Worm (Caenorhabditis elegans) whole organism, L3 larva: Measurements from ENCODE around the gene T10H4.13.
A peak's percentile ranks its signal among the peaks of the same experiment; 100 is the strongest.

ENCODE experiments used
- R02D3.7 ChIP-seq: fragments of 150-350 bp; optimal IDR thresholded peaks from 2 replicates; lab custom pipeline; 2014; ENCODE audit warnings: missing biosample characterization, missing genetic modification characterization
- aly-2 ChIP-seq: fragments of 150-350 bp; optimal IDR thresholded peaks from 2 replicates; lab custom pipeline; 2014; ENCODE audit warnings: missing biosample characterization, missing genetic modification characterization
- ama-1 ChIP-seq: fragments of 150-350 bp; optimal IDR thresholded peaks from 2 replicates; lab custom pipeline; 2018
- ceh-82 ChIP-seq: fragments of 150-350 bp; optimal IDR thresholded peaks from 2 replicates; lab custom pipeline; 2014; ENCODE audit warnings: missing biosample characterization, missing genetic modification characterization
- ceh-9 ChIP-seq: sonication (generic microtip); optimal IDR thresholded peaks from 2 replicates; lab custom pipeline; 2018; ENCODE audit warnings: missing biosample characterization, missing genetic modification characterization
- daf-12 ChIP-seq: fragments of 150-350 bp; optimal IDR thresholded peaks from 2 replicates; lab custom pipeline; 2014; ENCODE audit warnings: missing biosample characterization, missing genetic modification reagents, missing genetic modification characterization
- egl-27 ChIP-seq: sonication (generic microtip); optimal IDR thresholded peaks from 4 replicates; lab custom pipeline; 2017; ENCODE audit warnings: missing biosample characterization, missing genetic modification reagents, missing genetic modification characterization
- egl-5 ChIP-seq: fragments of 150-350 bp; optimal IDR thresholded peaks from 2 replicates; lab custom pipeline; 2017; ENCODE audit warnings: missing biosample characterization, missing genetic modification reagents, missing genetic modification characterization, inconsistent platforms
- elt-1 ChIP-seq: fragments of 150-350 bp; optimal IDR thresholded peaks from 2 replicates; lab custom pipeline; 2014; ENCODE audit warnings: missing biosample characterization, missing genetic modification characterization
- elt-2 ChIP-seq: sonication (generic microtip); optimal IDR thresholded peaks from 2 replicates; lab custom pipeline; 2016; ENCODE audit warnings: missing genetic modification reagents, mild to moderate bottlenecking, missing genetic modification characterization, missing compliant biosample characterization
- eor-1 ChIP-seq, 2 experiments: fragments of 150-350 bp; optimal IDR thresholded peaks; 2 replicates each; lab custom pipeline; 2014 to 2018; ENCODE audit warnings: missing biosample characterization in 2 of 2, missing genetic modification characterization in 2 of 2
- fkh-10 ChIP-seq: sonication (generic microtip); optimal IDR thresholded peaks from 2 replicates; lab custom pipeline; 2017; ENCODE audit warnings: missing biosample characterization, missing genetic modification reagents, missing genetic modification characterization
- fkh-2 ChIP-seq: fragments of 150-350 bp; optimal IDR thresholded peaks from 2 replicates; lab custom pipeline; 2014; ENCODE audit warnings: missing biosample characterization, missing genetic modification reagents, missing genetic modification characterization
- hmg-11 ChIP-seq: sonication (generic microtip); optimal IDR thresholded peaks from 2 replicates; lab custom pipeline; 2016; ENCODE audit warnings: missing genetic modification characterization, missing compliant biosample characterization
- lin-39 ChIP-seq: fragments of 150-350 bp; optimal IDR thresholded peaks from 2 replicates; lab custom pipeline; 2018; ENCODE audit warnings: missing biosample characterization, missing genetic modification reagents, missing genetic modification characterization
- lsy-12 ChIP-seq: sonication (generic microtip); optimal IDR thresholded peaks from 2 replicates; lab custom pipeline; 2016; ENCODE audit warnings: mild to moderate bottlenecking, missing genetic modification characterization, missing compliant biosample characterization
- mml-1 ChIP-seq: fragments of 150-350 bp; sonication (generic microtip); optimal IDR thresholded peaks from 3 replicates; lab custom pipeline; 2014; ENCODE audit warnings: missing biosample characterization, missing genetic modification characterization
- nfya-1 ChIP-seq: sonication (generic microtip); optimal IDR thresholded peaks from 2 replicates; lab custom pipeline; 2017; ENCODE audit warnings: missing genetic modification characterization, mild to moderate bottlenecking, missing compliant biosample characterization, antibody characterized with exemption, moderate library complexity; ENCODE audit not compliant: insufficient read depth
- nhr-11 ChIP-seq: fragments of 150-350 bp; optimal IDR thresholded peaks from 2 replicates; lab custom pipeline; 2014; ENCODE audit warnings: missing biosample characterization, missing genetic modification characterization
- nhr-12 ChIP-seq: fragments of 150-350 bp; optimal IDR thresholded peaks from 2 replicates; lab custom pipeline; 2014; ENCODE audit warnings: missing biosample characterization, missing genetic modification characterization
- nhr-23 ChIP-seq: fragments of 150-350 bp; optimal IDR thresholded peaks from 2 replicates; lab custom pipeline; 2014; ENCODE audit warnings: missing biosample characterization, missing genetic modification reagents, missing genetic modification characterization
- nhr-25 ChIP-seq: sonication (generic microtip); optimal IDR thresholded peaks from 2 replicates; lab custom pipeline; 2017; ENCODE audit warnings: missing biosample characterization, missing genetic modification characterization
- nhr-28 ChIP-seq: fragments of 150-350 bp; optimal IDR thresholded peaks from 2 replicates; lab custom pipeline; 2014; ENCODE audit warnings: missing biosample characterization, missing genetic modification characterization
- nhr-43 ChIP-seq: sonication (generic microtip); optimal IDR thresholded peaks from 2 replicates; lab custom pipeline; 2016; ENCODE audit warnings: mild to moderate bottlenecking, missing genetic modification characterization, missing compliant biosample characterization; ENCODE audit not compliant: poor library complexity, severe bottlenecking
- nhr-67 ChIP-seq: fragments of 150-350 bp; optimal IDR thresholded peaks from 2 replicates; lab custom pipeline; 2014; ENCODE audit warnings: missing biosample characterization, missing genetic modification characterization
- nhr-76 ChIP-seq: fragments of 150-350 bp; sonication (generic microtip); optimal IDR thresholded peaks from 5 replicates; lab custom pipeline; 2014; ENCODE audit warnings: missing biosample characterization, missing genetic modification characterization
- nhr-77 ChIP-seq: fragments of 150-350 bp; optimal IDR thresholded peaks from 2 replicates; lab custom pipeline; 2014; ENCODE audit warnings: missing biosample characterization, missing genetic modification characterization
- pha-4 ChIP-seq: fragments of 150-350 bp; optimal IDR thresholded peaks from 2 replicates; lab custom pipeline; 2014; ENCODE audit warnings: missing biosample characterization, missing genetic modification reagents, missing genetic modification characterization
- pqm-1 ChIP-seq: fragments of 150-350 bp; optimal IDR thresholded peaks from 2 replicates; lab custom pipeline; 2017; ENCODE audit warnings: missing biosample characterization, missing genetic modification characterization, inconsistent platforms
- sea-2 ChIP-seq: fragments of 150-350 bp; sonication (generic microtip); optimal IDR thresholded peaks from 4 replicates; lab custom pipeline; 2014; ENCODE audit warnings: missing biosample characterization, missing genetic modification reagents, missing genetic modification characterization
- skn-1 ChIP-seq: fragments of 150-350 bp; optimal IDR thresholded peaks from 2 replicates; lab custom pipeline; 2014; ENCODE audit warnings: missing biosample characterization, missing genetic modification characterization
- snpc-4 ChIP-seq: fragments of 150-350 bp; optimal IDR thresholded peaks from 2 replicates; lab custom pipeline; 2014; ENCODE audit warnings: missing biosample characterization, missing genetic modification characterization
- tbx-2 ChIP-seq: sonication (generic microtip); optimal IDR thresholded peaks from 2 replicates; lab custom pipeline; 2016; ENCODE audit warnings: mild to moderate bottlenecking, missing genetic modification characterization, missing compliant biosample characterization
- unc-39 ChIP-seq: sonication (generic microtip); optimal IDR thresholded peaks from 4 replicates; lab custom pipeline; 2017; ENCODE audit warnings: missing biosample characterization, missing genetic modification characterization
- ztf-11 ChIP-seq: fragments of 150-350 bp; optimal IDR thresholded peaks from 2 replicates; lab custom pipeline; 2014; ENCODE audit warnings: missing biosample characterization, missing genetic modification characterization
- ztf-4 ChIP-seq: fragments of 150-350 bp; optimal IDR thresholded peaks from 2 replicates; lab custom pipeline; 2014; ENCODE audit warnings: missing biosample characterization, missing genetic modification characterization

Gene T10H4.13

DNA sequence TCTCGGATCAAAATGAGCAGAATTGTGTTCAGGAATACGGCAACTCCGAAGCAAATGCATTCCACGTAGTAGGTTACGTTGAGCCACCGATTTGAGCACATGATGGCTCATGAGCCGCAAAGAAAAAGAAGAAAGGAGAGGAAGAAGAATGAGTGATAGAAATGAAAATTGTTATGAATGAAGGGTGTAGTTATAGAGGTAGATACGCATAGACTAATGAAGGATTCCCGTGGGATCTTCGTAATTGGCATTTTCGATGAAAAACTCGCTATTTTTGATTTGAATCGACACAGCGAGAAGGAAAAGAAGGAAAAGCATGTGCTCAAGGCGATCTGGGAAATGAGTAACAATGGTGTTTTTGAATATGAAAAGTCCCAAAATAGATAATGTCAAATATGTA lies 26.6 kb upstream of the T10H4.13 start, which contains the start of gene str-96:
str-96 (minus strand) TSS at position 101 of the 400 bp plus-strand sequence.
- TF ChIP-seq nhr-67 (tag; lab: Kevin White, UChicago) (no peak), nhr-28 (tag; lab: Kevin White, UChicago) (no peak), ceh-9 (tag; lab: Kevin White, UChicago) (no peak), fkh-2 (tag; lab: Kevin White, UChicago) (no peak), sea-2 (no peak), elt-1 (no peak)

DNA sequence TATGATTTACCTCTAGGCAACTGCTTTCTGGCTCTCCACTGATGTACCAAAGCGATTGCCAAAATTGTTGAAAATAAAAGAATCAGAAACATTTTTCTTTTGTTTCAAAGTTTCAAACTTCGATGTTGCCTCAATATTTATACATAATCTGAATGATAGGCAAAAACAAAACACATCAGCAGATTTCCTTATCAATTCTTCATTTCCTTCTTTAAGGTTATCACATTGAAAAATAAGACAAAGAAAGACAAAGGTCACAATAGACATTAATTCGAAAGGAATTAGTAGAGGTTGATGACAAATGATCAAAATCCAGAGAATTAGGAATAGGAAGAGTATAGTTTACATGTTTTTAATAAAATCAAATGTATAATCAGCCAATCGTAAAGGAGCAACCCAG lies 23.7 kb upstream of the T10H4.13 start, which contains the start of gene cyp-34A2:
cyp-34A2 (minus strand) TSS at position 101 of the 400 bp plus-strand sequence.
- TF ChIP-seq nhr-77 (tag; lab: Kevin White, UChicago) (no peak), skn-1 (no peak), pqm-1 (tag; lab: Kevin White, UChicago) (peak; percentile 0), fkh-10 (no peak)
- TF ChIP-seq, all 47 proteins: peak for 1

ce11 chrV:15287856-15288255 lies 20.6 kb upstream of the T10H4.13 start, which contains the start of gene cyp-34A1:
Gene cyp-34A1 (minus strand): TSS chrV:15287956.
- peak; percentile 19 for TF ChIP-seq nhr-25
- TF ChIP-seq lin-39 (tag; lab: Kevin White, UChicago), result no peak

ce11 chrV:15285984-15286383 lies 18.7 kb upstream of the T10H4.13 start:
- TF ChIP-seq nhr-25 (peak; percentile 74), aly-2 (tag; lab: Kevin White, UChicago) (no peak)

ce11 chrV:15281279-15281949 lies 14.1 kb upstream of the T10H4.13 start, which contains the start of the genes srw-19 and srx-51:
Gene srw-19 (minus strand): TSS chrV:15281379.
Gene srx-51 (plus strand): TSS chrV:15281899.
- TF ChIP-seq ztf-11 (tag; lab: Kevin White, UChicago) (no peak), lsy-12 (tag; lab: Kevin White, UChicago) (no peak), pqm-1 (tag; lab: Kevin White, UChicago) (no peak)

ce11 chrV:15276915-15277314 lies 9.6 kb upstream of the T10H4.13 start, which contains the start of gene srw-17:
Gene srw-17 (minus strand): TSS chrV:15277015.
- TF ChIP-seq pha-4 (tag; lab: Kevin White, UChicago) (no peak), ceh-82 (no peak), nhr-43 (tag; lab: Kevin White, UChicago) (no peak), nhr-23 (tag; lab: Kevin White, UChicago) (no peak), nhr-28 (tag; lab: Kevin White, UChicago) (no peak), nhr-76 (tag; lab: Kevin White, UChicago) (no peak), hmg-11 (tag; lab: Kevin White, UChicago) (no peak), unc-39 (tag; lab: Kevin White, UChicago) (no peak), egl-27 (no peak), ztf-4 (tag; lab: Kevin White, UChicago) (no peak), sea-2 (no peak), daf-12 (tag; lab: Kevin White, UChicago) (no peak), R02D3.7 (tag; lab: Kevin White, UChicago) (no peak), ceh-9 (tag; lab: Kevin White, UChicago) (no peak), elt-2 (tag; lab: Kevin White, UChicago) (no peak), nhr-12 (tag; lab: Kevin White, UChicago) (no peak), nhr-11 (tag; lab: Kevin White, UChicago) (no peak), lin-39 (tag; lab: Kevin White, UChicago) (no peak), eor-1 (tag; optimal IDR thresholded peaks at IDR 0.05; lab: Kevin White, UChicago) (no peak)

DNA sequence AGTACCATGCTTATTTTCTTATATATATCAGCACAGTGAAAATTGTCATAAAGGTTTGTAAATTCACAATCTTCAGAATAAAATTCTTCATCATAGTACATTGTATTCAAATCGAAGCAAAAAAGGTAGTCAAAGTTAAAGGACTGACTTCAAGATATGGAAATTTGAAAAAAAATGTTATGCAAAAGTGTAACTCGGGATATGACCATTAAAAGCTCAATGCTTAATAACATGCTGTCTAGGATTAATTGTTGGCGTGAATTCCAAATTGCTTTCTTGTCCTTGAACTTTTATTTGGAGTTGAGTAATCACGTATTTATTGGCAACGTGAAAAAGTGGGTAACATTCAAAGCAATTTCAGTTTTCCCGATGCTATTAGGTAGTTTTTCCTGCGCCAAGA lies 7.5 kb upstream of the T10H4.13 start, which contains the start of gene srw-16:
srw-16 (minus strand) TSS at position 101 of the 400 bp plus-strand sequence.
- TF ChIP-seq R02D3.7 (tag; lab: Kevin White, UChicago), result no peak
- TF ChIP-seq snpc-4 (tag; lab: Kevin White, UChicago), result no peak
- no peak for TF ChIP-seq daf-12 (tag; lab: Kevin White, UChicago)
- no peak for TF ChIP-seq fkh-10
- TF ChIP-seq nhr-23 (tag; lab: Kevin White, UChicago), result no peak
- TF ChIP-seq nhr-28 (tag; lab: Kevin White, UChicago), result no peak
- no peak for TF ChIP-seq fkh-2 (tag; lab: Kevin White, UChicago)
- no peak for TF ChIP-seq tbx-2 (tag; lab: Kevin White, UChicago)
- no peak for TF ChIP-seq egl-5 (tag; lab: Kevin White, UChicago)
- TF ChIP-seq ztf-4 (tag; lab: Kevin White, UChicago), result no peak
- no peak for TF ChIP-seq aly-2 (tag; lab: Kevin White, UChicago)
- TF ChIP-seq nfya-1 (tag; lab: Kevin White, UChicago), result no peak
- no peak for TF ChIP-seq eor-1 (tag; optimal IDR thresholded peaks at IDR 0.05; lab: Kevin White, UChicago)
- no peak for TF ChIP-seq elt-1
- TF ChIP-seq ama-1 (lab: Kevin White, UChicago), result no peak
- no peak for TF ChIP-seq nhr-11 (tag; lab: Kevin White, UChicago)
- no peak for TF ChIP-seq nhr-43 (tag; lab: Kevin White, UChicago)
- TF ChIP-seq mml-1 (tag; lab: Kevin White, UChicago), result no peak
- TF ChIP-seq nhr-12 (tag; lab: Kevin White, UChicago), result no peak
